Fruit fly (Drosophila melanogaster): ENCODE results near the gene CG4293.
"Not testable (repeated sequence)": the region's sequence is repeated elsewhere in the genome, so short reads cannot be mapped to it uniquely, and the experiment has no call there.

Gene CG4293

DNA sequence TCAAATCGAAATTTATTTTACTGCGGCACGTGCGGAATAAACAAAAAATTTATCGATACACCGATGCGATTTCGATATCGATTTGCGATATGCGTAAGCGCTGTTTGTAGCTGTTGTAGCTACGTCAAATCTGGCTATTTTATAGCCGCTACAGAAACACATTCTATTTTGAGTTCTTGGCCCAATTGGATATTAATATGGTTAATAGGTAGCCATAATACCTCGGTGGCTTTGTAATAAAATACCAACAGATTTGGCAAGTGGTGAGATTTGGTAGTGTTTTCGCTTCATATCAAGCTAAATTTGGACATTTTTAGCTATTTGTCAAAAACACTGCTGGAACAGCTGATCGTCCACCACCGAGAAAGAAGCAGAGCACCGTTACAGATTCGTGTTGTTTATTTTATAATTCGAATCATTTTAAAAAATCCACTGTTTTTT, 42.6 kb downstream of the CG4293 start, which contains the start of the genes CG18273 and CG3156:
CG18273 (minus strand) TSS at position 65 of the 441 bp plus-strand sequence.
CG3156 (plus strand) TSS at position 362 of the 441 bp plus-strand sequence.
- peak; percentile 2 for TF ChIP-seq sv (GFP tag; optimal IDR thresholded peaks at IDR 0.05)
- TF ChIP-seq Dfd (GFP tag; optimal IDR thresholded peaks at IDR 0.05), result no peak
- TF ChIP-seq Rel (GFP tag; optimal IDR thresholded peaks at IDR 0.05), result no peak
- peak; percentile 78 for TF ChIP-seq Rel (tag; optimal IDR thresholded peaks at IDR 0.05)
- TF ChIP-seq h (GFP tag; optimal IDR thresholded peaks at IDR 0.05), result no peak
- TF ChIP-seq lola (GFP tag; optimal IDR thresholded peaks at IDR 0.05), result no peak
- TF ChIP-seq sage (GFP tag; optimal IDR thresholded peaks at IDR 0.05), result no peak
- no peak for TF ChIP-seq CrebA (GFP tag; optimal IDR thresholded peaks at IDR 0.05; ENCODE audit: borderline replicate concordance)
- no peak for TF ChIP-seq CG32264 (GFP tag; optimal IDR thresholded peaks at IDR 0.05)
- TF ChIP-seq br (GFP tag; optimal IDR thresholded peaks at IDR 0.05), result no peak
- TF ChIP-seq Myc (optimal IDR thresholded peaks at IDR 0.05), result peak; percentile 98
- TF ChIP-seq tai (GFP tag; optimal IDR thresholded peaks at IDR 0.05), result no peak
- no peak for TF ChIP-seq dsf (GFP tag; optimal IDR thresholded peaks at IDR 0.05; ENCODE audit: borderline replicate concordance)
- TF ChIP-seq CG9705 (GFP tag; optimal IDR thresholded peaks at IDR 0.05), result no peak
- no peak for TF ChIP-seq foxo (GFP tag; optimal IDR thresholded peaks at IDR 0.05)
- TF ChIP-seq Hnf4 (GFP tag; optimal IDR thresholded peaks at IDR 0.05), result no peak
- TF ChIP-seq woc (GFP tag; optimal IDR thresholded peaks at IDR 0.05), result peak; percentile 22
- peak; percentile 57 for TF ChIP-seq HLH106 (tag; optimal IDR thresholded peaks at IDR 0.05)
- no peak for TF ChIP-seq ey (GFP tag; optimal IDR thresholded peaks at IDR 0.05)

DNA sequence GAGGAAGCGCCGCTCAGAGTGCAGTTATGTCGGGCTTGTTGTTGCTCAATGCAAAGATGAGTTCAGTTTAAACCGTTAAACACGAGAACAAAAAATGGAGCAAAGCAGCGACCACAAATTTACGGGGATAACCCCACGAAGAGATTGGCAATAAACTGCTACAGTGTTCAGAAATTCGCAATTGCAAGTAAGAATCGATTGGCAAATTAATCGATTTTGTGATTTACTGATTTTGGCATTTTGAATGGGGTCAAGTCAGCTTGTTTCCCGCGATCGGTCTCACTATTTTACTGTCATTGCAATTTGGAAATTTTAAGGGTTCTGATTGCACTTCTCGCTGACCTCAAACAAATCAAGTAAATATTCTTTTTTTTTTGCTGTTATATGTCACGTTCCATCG, 48.4 kb downstream of the CG4293 start, which contains the start of gene CG3176:
CG3176 (plus strand) TSS at position 221 of the 400 bp plus-strand sequence.
- TF ChIP-seq rgr (GFP tag; optimal IDR thresholded peaks at IDR 0.05) (peak; percentile 29), Rel (tag; optimal IDR thresholded peaks at IDR 0.05) (peak; percentile 95)
- not testable (repeated sequence) for TF ChIP-seq Rel (GFP tag; optimal IDR thresholded peaks at IDR 0.05)

DNA sequence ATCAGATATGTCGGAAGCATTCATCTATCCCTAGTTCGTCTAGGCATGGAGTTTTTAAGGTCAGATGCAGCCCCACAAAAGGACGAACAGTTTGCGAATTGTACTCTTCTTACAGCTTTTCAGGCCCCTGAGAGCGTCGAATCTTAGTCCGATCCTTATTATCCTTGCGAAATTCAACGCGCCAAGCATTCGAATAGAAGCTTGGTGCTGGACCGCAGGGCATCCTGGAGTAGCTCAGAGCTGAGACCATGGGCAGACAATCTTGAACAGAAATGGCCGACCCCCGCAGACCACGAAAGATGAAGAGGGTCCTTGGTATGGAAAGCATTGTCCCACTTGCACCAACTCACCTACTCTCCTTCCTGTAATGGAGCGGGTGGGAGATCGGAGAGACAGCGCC, 51.3 kb downstream of the CG4293 start, which contains the start of gene CG32817:
CG32817 (plus strand) TSS at position 301 of the 400 bp plus-strand sequence.
- TF ChIP-seq CG9705 (GFP tag; optimal IDR thresholded peaks at IDR 0.05) (no peak), usp (GFP tag; optimal IDR thresholded peaks at IDR 0.05) (no peak), Sp1 (GFP tag; optimal IDR thresholded peaks at IDR 0.05) (no peak), Myc (optimal IDR thresholded peaks at IDR 0.05) (no peak), CG32264 (GFP tag; optimal IDR thresholded peaks at IDR 0.05) (no peak), Mio (GFP tag; optimal IDR thresholded peaks at IDR 0.05) (no peak), Jra (GFP tag; optimal IDR thresholded peaks at IDR 0.05) (no peak), rgr (GFP tag; optimal IDR thresholded peaks at IDR 0.05) (no peak), N (GFP tag; optimal IDR thresholded peaks at IDR 0.05) (no peak), sage (GFP tag; optimal IDR thresholded peaks at IDR 0.05) (no peak), Dif (GFP tag; optimal IDR thresholded peaks at IDR 0.05; ENCODE audit: partially characterized antibody) (no peak), sv (GFP tag; optimal IDR thresholded peaks at IDR 0.05) (no peak), Rel (GFP tag; optimal IDR thresholded peaks at IDR 0.05) (no peak), Rel (tag; optimal IDR thresholded peaks at IDR 0.05) (no peak), psq (GFP tag; optimal IDR thresholded peaks at IDR 0.05) (no peak), Hr83 (GFP tag; optimal IDR thresholded peaks at IDR 0.05; ENCODE audit: poor library complexity, severe bottlenecking) (no peak), CrebA (GFP tag; optimal IDR thresholded peaks at IDR 0.05; ENCODE audit: borderline replicate concordance) (no peak), Vsx2 (GFP tag; optimal IDR thresholded peaks at IDR 0.05; ENCODE audit: partially characterized antibody) (no peak), lola (GFP tag; optimal IDR thresholded peaks at IDR 0.05) (no peak), Abd-B (GFP tag; optimal IDR thresholded peaks at IDR 0.05) (no peak)
